Fruit fly (Drosophila melanogaster) whole organism, wandering third instar larva: ENCODE data around the gene meso18E.

Experiments
- Abd-B ChIP-seq: fragments of >200 bp; optimal IDR thresholded peaks from 2 replicates; lab custom pipeline; 2017; ENCODE audit warnings: missing biosample characterization, missing genetic modification characterization
- CG9705 ChIP-seq: fragments of 200-800 bp; sonication (Bioruptor generic); optimal IDR thresholded peaks from 2 replicates; lab custom pipeline; 2018; ENCODE audit warnings: missing biosample characterization, mild to moderate bottlenecking, missing genetic modification characterization
- CrebA ChIP-seq: fragments of 200-800 bp; sonication (Bioruptor generic); optimal IDR thresholded peaks from 2 replicates; lab custom pipeline; 2016; ENCODE audit warnings: missing biosample characterization, mild to moderate bottlenecking, missing genetic modification characterization, borderline replicate concordance
- Dfd ChIP-seq: fragments of >200 bp; optimal IDR thresholded peaks from 2 replicates; lab custom pipeline; 2017; ENCODE audit warnings: missing biosample characterization, missing genetic modification characterization
- Dif ChIP-seq: fragments of 200-275, 200-300 bp; sonication (Bioruptor generic); optimal IDR thresholded peaks from 2 replicates; lab custom pipeline; 2018; ENCODE audit warnings: missing biosample characterization, missing genetic modification characterization; ENCODE audit not compliant: partially characterized antibody
- GATAd ChIP-seq: sonication (Bioruptor generic); optimal IDR thresholded peaks from 2 replicates; lab custom pipeline; 2016; ENCODE audit warnings: missing biosample characterization, missing genetic modification characterization
- HLH106 ChIP-seq: fragments of 200-800 bp; optimal IDR thresholded peaks from 3 replicates; lab custom pipeline; 2019; ENCODE audit warnings: missing biosample characterization, mild to moderate bottlenecking, missing genetic modification characterization, moderate library complexity
- Hnf4 ChIP-seq: fragments of 200-800 bp; sonication (Bioruptor generic); optimal IDR thresholded peaks from 2 replicates; lab custom pipeline; 2016; ENCODE audit warnings: missing biosample characterization, mild to moderate bottlenecking, missing genetic modification characterization
- Hr78 ChIP-seq: fragments of >200 bp; optimal IDR thresholded peaks from 2 replicates; lab custom pipeline; 2017; ENCODE audit warnings: missing biosample characterization, missing genetic modification characterization
- Hr83 ChIP-seq: fragments of 200-300 bp; sonication (Bioruptor generic); optimal IDR thresholded peaks from 2 replicates; lab custom pipeline; 2016; ENCODE audit warnings: missing biosample characterization, mild to moderate bottlenecking, missing genetic modification characterization, moderate library complexity; ENCODE audit not compliant: poor library complexity, severe bottlenecking
- Jra ChIP-seq: sonication (Bioruptor generic); optimal IDR thresholded peaks from 2 replicates; lab custom pipeline; 2016; ENCODE audit warnings: missing biosample characterization, missing genetic modification characterization
- Mio ChIP-seq: sonication (Bioruptor generic); optimal IDR thresholded peaks from 2 replicates; lab custom pipeline; 2016; ENCODE audit warnings: missing biosample characterization, missing genetic modification characterization
- Myc ChIP-seq: fragments of >200 bp; optimal IDR thresholded peaks from 2 replicates; lab custom pipeline; 2017
- N ChIP-seq: fragments of >200 bp; optimal IDR thresholded peaks from 2 replicates; lab custom pipeline; 2018; ENCODE audit warnings: missing biosample characterization, missing external identifiers, missing genetic modification characterization
- OdsH ChIP-seq: fragments of 200-800 bp; sonication (Bioruptor generic); optimal IDR thresholded peaks from 2 replicates; lab custom pipeline; 2016; ENCODE audit warnings: missing biosample characterization, mild to moderate bottlenecking, missing genetic modification characterization
- Rel ChIP-seq, 2 experiments: fragments of 200-800 bp; sonication (Bioruptor generic) in 1 of 2; optimal IDR thresholded peaks; 2 replicates in 1 of 2; 3 replicates in 1 of 2; lab custom pipeline; 2016 to 2019; ENCODE audit warnings: mild to moderate bottlenecking in 2 of 2, missing biosample characterization in 2 of 2, missing genetic modification characterization in 2 of 2, moderate library complexity in 1 of 2
- Sp1 ChIP-seq: fragments of 200-800 bp; sonication (Bioruptor generic); optimal IDR thresholded peaks from 3 replicates; lab custom pipeline; 2019; ENCODE audit warnings: missing biosample characterization, mild to moderate bottlenecking, missing genetic modification characterization, moderate library complexity
- Vsx2 ChIP-seq: fragments of 200-300, 225-300 bp; sonication (Bioruptor generic); optimal IDR thresholded peaks from 2 replicates; lab custom pipeline; 2018; ENCODE audit warnings: missing biosample characterization, missing genetic modification characterization; ENCODE audit not compliant: partially characterized antibody
- br ChIP-seq: fragments of 200-800 bp; sonication (Bioruptor generic); optimal IDR thresholded peaks from 2 replicates; lab custom pipeline; 2016; ENCODE audit warnings: missing biosample characterization, missing genetic modification characterization
- brk ChIP-seq: fragments of 200-800 bp; sonication (Bioruptor generic); optimal IDR thresholded peaks from 2 replicates; lab custom pipeline; 2016; ENCODE audit warnings: missing biosample characterization, mild to moderate bottlenecking, missing genetic modification characterization
- dl ChIP-seq, 2 experiments: fragments of 175-275, 200-275 bp in 1 of 2; fragments of 200-275 bp in 1 of 2; sonication (Bioruptor generic); optimal IDR thresholded peaks; lab custom pipeline; 2018; ENCODE audit warnings: mild to moderate bottlenecking in 2 of 2, missing biosample characterization in 2 of 2, missing genetic modification characterization in 2 of 2, moderate library complexity in 2 of 2; ENCODE audit not compliant: partially characterized antibody in 2 of 2, insufficient read depth in 1 of 2
- dmrt93B ChIP-seq: fragments of 200-800 bp; sonication (Bioruptor generic); optimal IDR thresholded peaks from 2 replicates; lab custom pipeline; 2018; ENCODE audit warnings: missing biosample characterization, mild to moderate bottlenecking, missing genetic modification characterization
- dsf ChIP-seq: sonication (Bioruptor generic); optimal IDR thresholded peaks from 2 replicates; lab custom pipeline; 2016; ENCODE audit warnings: missing biosample characterization, missing genetic modification characterization, borderline replicate concordance
- ey ChIP-seq: fragments of 200-800 bp; sonication (Bioruptor generic); optimal IDR thresholded peaks from 2 replicates; lab custom pipeline; 2016; ENCODE audit warnings: missing biosample characterization, missing genetic modification characterization
- foxo ChIP-seq, 2 experiments: fragments of 200-800 bp; sonication (Bioruptor generic); optimal IDR thresholded peaks; 2 replicates in 1 of 2; 3 replicates in 1 of 2; lab custom pipeline; 2016 to 2017; ENCODE audit warnings: missing biosample characterization in 2 of 2, missing genetic modification characterization in 2 of 2
- fru ChIP-seq: fragments of 200-800 bp; sonication (Bioruptor generic); optimal IDR thresholded peaks from 3 replicates; lab custom pipeline; 2016; ENCODE audit warnings: missing biosample characterization, mild to moderate bottlenecking, missing genetic modification characterization
- h ChIP-seq: fragments of 200-800 bp; sonication (Bioruptor generic); optimal IDR thresholded peaks from 3 replicates; lab custom pipeline; 2016; ENCODE audit warnings: missing biosample characterization, mild to moderate bottlenecking, missing genetic modification characterization
- jim ChIP-seq: fragments of 175-275, 200-325 bp; sonication (Bioruptor generic); optimal IDR thresholded peaks from 2 replicates; lab custom pipeline; 2016; ENCODE audit warnings: missing biosample characterization, mild to moderate bottlenecking, missing genetic modification characterization
- lola ChIP-seq: fragments of >200 bp; optimal IDR thresholded peaks from 2 replicates; lab custom pipeline; 2017; ENCODE audit warnings: missing biosample characterization, missing genetic modification characterization
- pan ChIP-seq: fragments of >200 bp; optimal IDR thresholded peaks from 2 replicates; lab custom pipeline; 2017
- psq ChIP-seq: fragments of 200-800 bp; sonication (Bioruptor generic); optimal IDR thresholded peaks from 3 replicates; lab custom pipeline; 2017; ENCODE audit warnings: missing biosample characterization, mild to moderate bottlenecking, missing genetic modification characterization, moderate library complexity
- rgr ChIP-seq: fragments of 200-800 bp; sonication (Bioruptor generic); optimal IDR thresholded peaks from 3 replicates; lab custom pipeline; 2016; ENCODE audit warnings: missing biosample characterization, mild to moderate bottlenecking, missing genetic modification characterization
- sage ChIP-seq: fragments of 200-800 bp; sonication (Bioruptor generic); optimal IDR thresholded peaks from 2 replicates; lab custom pipeline; 2016; ENCODE audit warnings: missing biosample characterization, mild to moderate bottlenecking, missing genetic modification characterization
- sv ChIP-seq: fragments of 200-800 bp; sonication (Bioruptor generic); optimal IDR thresholded peaks from 3 replicates; lab custom pipeline; 2016; ENCODE audit warnings: missing biosample characterization, missing genetic modification characterization
- usp ChIP-seq: fragments of >200 bp; optimal IDR thresholded peaks from 2 replicates; lab custom pipeline; 2017; ENCODE audit warnings: missing biosample characterization, missing genetic modification characterization
- woc ChIP-seq: sonication (Bioruptor generic); optimal IDR thresholded peaks from 2 replicates; lab custom pipeline; 2016; ENCODE audit warnings: missing biosample characterization, mild to moderate bottlenecking, missing genetic modification characterization

Gene meso18E

dm6 chrX:19692951-19693698, 19.7 kb downstream of the meso18E start, which contains the start of gene Mer:
Gene Mer, minus strand, starts transcription at chrX:19693500.
- TF ChIP-seq sage (GFP tag; lab: Kevin White, UChicago) (no peak), br (peak; percentile 84), Hnf4 (GFP tag; lab: Kevin White, UChicago) (no peak), GATAd (GFP tag; lab: Kevin White, UChicago) (peak; percentile 14), dsf (GFP tag; lab: Kevin White, UChicago) (no peak), dmrt93B (GFP tag; lab: Kevin White, UChicago) (peak; percentile 12), Rel (GFP tag; optimal IDR thresholded peaks at IDR 0.05; lab: Kevin White, UChicago) (no peak), Rel (tag; optimal IDR thresholded peaks at IDR 0.05; lab: Kevin White, UChicago) (peak; percentile 72), h (peak; percentile 84), Myc (no peak), N (GFP tag; lab: Kevin White, UChicago) (no peak), Sp1 (GFP tag; lab: Kevin White, UChicago) (peak; percentile 84), rgr (GFP tag; lab: Kevin White, UChicago) (peak; percentile 84), Hr78 (no peak), foxo (GFP tag; optimal IDR thresholded peaks at IDR 0.05; lab: Kevin White, UChicago) (peak in 1 of 2 experiments; percentile 85), fru (GFP tag; lab: Kevin White, UChicago) (peak; percentile 88), sv (peak; percentile 62), OdsH (GFP tag; lab: Kevin White, UChicago) (peak; percentile 80), lola (no peak), psq (GFP tag; lab: Kevin White, UChicago) (peak; percentile 51), Jra (GFP tag; lab: Kevin White, UChicago) (peak; percentile 9), brk (GFP tag; lab: Kevin White, UChicago) (no peak), Dfd (no peak), woc (GFP tag; lab: Kevin White, UChicago) (peak; percentile 82), Hr83 (peak; percentile 40), usp (GFP tag; lab: Kevin White, UChicago) (no peak), HLH106 (peak; percentile 87), CG9705 (GFP tag; lab: Kevin White, UChicago) (peak; percentile 55), ey (GFP tag; lab: Kevin White, UChicago) (peak; percentile 82)
- TF ChIP-seq, all 38 proteins: peak for 18

DNA sequence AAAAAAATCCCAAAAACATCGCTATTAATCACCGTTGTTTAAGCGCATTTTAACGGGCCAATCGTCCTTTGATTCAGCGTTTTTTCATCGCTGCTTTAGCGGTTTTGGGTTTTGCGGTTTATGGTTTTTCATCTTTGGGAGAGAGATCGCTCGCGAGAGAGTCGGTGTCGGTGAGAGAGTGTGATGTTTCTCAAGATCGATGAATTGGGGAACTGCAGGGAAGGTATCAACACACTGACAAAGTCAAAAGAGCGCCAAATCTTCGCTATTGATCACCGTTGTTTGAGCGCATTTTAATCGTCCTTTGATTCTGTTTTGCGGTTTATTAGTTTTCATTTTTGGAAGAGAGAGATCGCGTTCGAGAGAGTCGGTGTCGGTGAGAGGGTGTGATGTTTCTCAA, 22.8 kb downstream of the meso18E start:
- TF ChIP-seq Abd-B (GFP tag; lab: Kevin White, UChicago) (no peak), Vsx2 (no peak), pan (lab: Kevin White, UChicago) (no peak), brk (GFP tag; lab: Kevin White, UChicago) (no peak), foxo (GFP tag; optimal IDR thresholded peaks at IDR 0.05; lab: Kevin White, UChicago) (no peak), rgr (GFP tag; lab: Kevin White, UChicago) (no peak), woc (GFP tag; lab: Kevin White, UChicago) (no peak), N (GFP tag; lab: Kevin White, UChicago) (no peak), Hr83 (no peak), jim (GFP tag; lab: Kevin White, UChicago) (no peak), Mio (GFP tag; lab: Kevin White, UChicago) (no peak), HLH106 (no peak)

- TF ChIP-seq Rel (GFP tag; optimal IDR thresholded peaks at IDR 0.05; lab: Kevin White, UChicago) (no peak), Rel (tag; optimal IDR thresholded peaks at IDR 0.05; lab: Kevin White, UChicago) (no peak), fru (GFP tag; lab: Kevin White, UChicago) (no peak), dsf (GFP tag; lab: Kevin White, UChicago) (no peak)
These were observed 24.0 kb downstream of the meso18E start, which contains the start of gene CG14227 for dm6 chrX:19688848-19689247. Gene CG14227, minus strand, starts transcription at chrX:19688948.

DNA sequence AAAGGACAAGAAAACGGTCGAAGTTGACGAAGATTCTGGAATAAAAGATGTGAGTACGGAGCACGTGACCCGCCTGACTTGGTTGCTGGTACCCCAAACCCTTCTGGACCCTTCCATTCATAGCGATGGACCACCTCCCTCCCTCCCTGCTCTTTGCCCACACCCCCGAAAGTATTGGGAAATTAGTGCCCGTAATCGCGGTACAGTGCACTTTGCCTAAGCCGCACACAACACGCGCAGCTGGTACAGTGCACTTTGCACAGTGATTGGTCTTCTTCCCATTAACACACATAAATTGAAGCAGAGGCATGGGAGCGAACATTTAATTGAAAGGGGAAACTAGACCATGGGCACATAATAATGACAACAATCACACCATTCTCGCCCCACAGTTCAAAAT, 28.8 kb downstream of the meso18E start:
- TF ChIP-seq foxo (GFP tag; optimal IDR thresholded peaks at IDR 0.05; lab: Kevin White, UChicago), result no peak
- TF ChIP-seq Vsx2, result no peak
- no peak for TF ChIP-seq Mio (GFP tag; lab: Kevin White, UChicago)
- TF ChIP-seq HLH106, result no peak
- no peak for TF ChIP-seq N (GFP tag; lab: Kevin White, UChicago)
- TF ChIP-seq CrebA (GFP tag; lab: Kevin White, UChicago), result no peak
- TF ChIP-seq OdsH (GFP tag; lab: Kevin White, UChicago), result no peak
- TF ChIP-seq dmrt93B (GFP tag; lab: Kevin White, UChicago), result no peak
- TF ChIP-seq br, result no peak
- no peak for TF ChIP-seq dl (GFP tag; optimal IDR thresholded peaks at IDR 0.05; lab: Kevin White, UChicago; ENCODE audit: insufficient read depth in 1 of 2, partially characterized antibody in 2 of 2)
- TF ChIP-seq Dif (GFP tag; lab: Kevin White, UChicago), result no peak
- TF ChIP-seq psq (GFP tag; lab: Kevin White, UChicago), result no peak
- no peak for TF ChIP-seq Dfd
- no peak for TF ChIP-seq lola
- TF ChIP-seq dsf (GFP tag; lab: Kevin White, UChicago), result no peak
- TF ChIP-seq Hr78, result no peak
- TF ChIP-seq Rel (GFP tag; optimal IDR thresholded peaks at IDR 0.05; lab: Kevin White, UChicago), result no peak
- no peak for TF ChIP-seq Rel (tag; optimal IDR thresholded peaks at IDR 0.05; lab: Kevin White, UChicago)
- TF ChIP-seq usp (GFP tag; lab: Kevin White, UChicago), result no peak
- TF ChIP-seq Sp1 (GFP tag; lab: Kevin White, UChicago), result no peak
- TF ChIP-seq Myc, result no peak
